Fruit fly (Drosophila melanogaster): ENCODE data around the gene CG45089.

Gene CG45089

DNA sequence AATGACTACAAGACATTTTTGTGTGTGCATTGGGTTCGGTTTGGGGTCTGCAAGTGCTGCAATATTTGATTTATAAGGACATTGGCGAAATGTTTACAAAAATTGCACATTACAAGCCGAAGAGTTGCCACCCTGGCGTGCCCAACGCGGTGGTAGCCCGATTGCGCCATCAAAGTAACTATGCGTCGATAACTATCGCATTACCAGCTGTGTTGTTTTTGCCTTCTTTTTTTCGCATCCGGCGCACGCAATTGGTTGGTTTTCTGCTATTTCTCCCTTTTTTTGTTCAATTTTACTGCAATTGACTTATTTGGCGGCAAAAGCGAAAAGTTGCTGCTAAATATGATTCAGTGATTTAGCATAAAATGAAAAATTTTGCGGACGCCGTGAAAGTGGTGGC lies 41.1 kb upstream of the CG45089 start, which contains the start of gene RpS14b (continued):
- TF ChIP-seq sd (tag; optimal IDR thresholded peaks at IDR 0.05) = peak; percentile 21
- peak; percentile 51 for TF ChIP-seq wdn (GFP tag; IDR thresholded peaks at IDR 0.05)
- TF ChIP-seq chm (GFP tag; IDR thresholded peaks at IDR 0.05) = peak; percentile 82
- peak; percentile 52; the same call in 2 of the 3 replicates for TF ChIP-seq mld (GFP tag; IDR thresholded peaks at IDR 0.05; ENCODE audit: partially characterized antibody)
- TF ChIP-seq Vsx1 (GFP tag; optimal IDR thresholded peaks at IDR 0.05) = peak; percentile 54
- TF ChIP-seq CG10366 (GFP tag; IDR thresholded peaks at IDR 0.05) = peak; percentile 58
- TF ChIP-seq CG2678 (tag; optimal IDR thresholded peaks at IDR 0.05) = peak; percentile 31
- no peak for TF ChIP-seq hth (optimal IDR thresholded peaks at IDR 0.05)
- TF ChIP-seq lmd (GFP tag; IDR thresholded peaks at IDR 0.05) = no peak; the same call in 1 of the 2 replicates
- TF ChIP-seq CG16815 (GFP tag; optimal IDR thresholded peaks at IDR 0.05) = no peak
- TF ChIP-seq caup (GFP tag; optimal IDR thresholded peaks at IDR 0.05; ENCODE audit: severe bottlenecking) = peak; percentile 88
- TF ChIP-seq CG9932 (GFP tag; IDR thresholded peaks at IDR 0.05) = peak; percentile 69
- TF ChIP-seq CG11696 (GFP tag; IDR thresholded peaks at IDR 0.05) = peak; percentile 35; the same call in 1 of the 2 replicates
- no peak for TF ChIP-seq CG1832 (GFP tag; optimal IDR thresholded peaks at IDR 0.05)
- TF ChIP-seq nerfin-2 (GFP tag; IDR thresholded peaks at IDR 0.05; ENCODE audit: partially characterized antibody) = 0 out of 2 replicates have a peak, but pooled peaks have one; percentile 38
- peak; percentile 37 for TF ChIP-seq Camta (GFP tag; optimal IDR thresholded peaks at IDR 0.05)
- TF ChIP-seq CG6791 (GFP tag; IDR thresholded peaks at IDR 0.05; ENCODE audit: partially characterized antibody) = peak; percentile 68
- peak; percentile 58 for TF ChIP-seq Nf-YB (GFP tag; optimal IDR thresholded peaks at IDR 0.05)
- TF ChIP-seq pan (optimal IDR thresholded peaks at IDR 0.05) = no peak
- TF ChIP-seq pan (GFP tag; optimal IDR thresholded peaks at IDR 0.05 in 1 of 2, IDR thresholded peaks at IDR 0.05 in 1 of 2) = peak in 1 of 2 experiments; percentile 74
- peak; percentile 86 for TF ChIP-seq Ets65A (GFP tag)
- no peak for TF ChIP-seq Dip2 (GFP tag; IDR thresholded peaks at IDR 0.05)
- peak; percentile 44 for TF ChIP-seq CG12942 (GFP tag; optimal IDR thresholded peaks at IDR 0.05)
- peak; percentile 32 for TF ChIP-seq CG2129 (GFP tag; IDR thresholded peaks at IDR 0.05; ENCODE audit: partially characterized antibody)
- peak; percentile 31 for TF ChIP-seq CG15011 (GFP tag; optimal IDR thresholded peaks at IDR 0.05)
- TF ChIP-seq dan (GFP tag; IDR thresholded peaks at IDR 0.05) = no peak
- TF ChIP-seq ham (GFP tag; IDR thresholded peaks at IDR 0.05) = no peak; the same call in 1 of the 2 replicates
- peak; percentile 62; the same call in 1 of the 3 replicates for TF ChIP-seq zen2 (GFP tag; IDR thresholded peaks at IDR 0.05; ENCODE audit: partially characterized antibody)
- TF ChIP-seq zfh2 (GFP tag; optimal IDR thresholded peaks at IDR 0.05) = peak; percentile 60
- TF ChIP-seq zf30C (GFP tag; optimal IDR thresholded peaks at IDR 0.05) = peak; percentile 50
- TF ChIP-seq cg (GFP tag; optimal IDR thresholded peaks at IDR 0.05) = peak; percentile 10
- peak; percentile 74 for TF ChIP-seq CG18599 (GFP tag; optimal IDR thresholded peaks at IDR 0.05)
- no peak for TF ChIP-seq CG15073 (GFP tag; optimal IDR thresholded peaks at IDR 0.05)
- TF ChIP-seq CG5245 (GFP tag; optimal IDR thresholded peaks at IDR 0.05) = peak; percentile 20
- TF ChIP-seq gce (GFP tag; IDR thresholded peaks at IDR 0.05) = peak; percentile 72; the same call in 2 of the 3 replicates
- peak; percentile 56 for TF ChIP-seq HLH3B (GFP tag; IDR thresholded peaks at IDR 0.05)
- no peak for TF ChIP-seq aop (GFP tag; IDR thresholded peaks at IDR 0.05)
- TF ChIP-seq Deaf1 (tag; optimal IDR thresholded peaks at IDR 0.05) = peak; percentile 7
- no peak for TF ChIP-seq CG10565 (GFP tag; optimal IDR thresholded peaks at IDR 0.05)
- TF ChIP-seq Doc2 (GFP tag; IDR thresholded peaks at IDR 0.05) = no peak
- no peak for TF ChIP-seq fru (optimal IDR thresholded peaks at IDR 0.05)
- 0 out of 2 replicates have a peak, but pooled peaks have one; percentile 5 for TF ChIP-seq esg (GFP tag; conservative IDR thresholded peaks at IDR 0.05)
- no peak for TF ChIP-seq CG1647 (GFP tag; optimal IDR thresholded peaks at IDR 0.05)
- no peak for TF ChIP-seq jumu (GFP tag; optimal IDR thresholded peaks at IDR 0.05)
- TF ChIP-seq CG32772 (GFP tag; IDR thresholded peaks at IDR 0.05) = peak; percentile 60
- no peak for TF ChIP-seq cato (GFP tag; optimal IDR thresholded peaks at IDR 0.05; ENCODE audit: borderline replicate concordance)
- peak; percentile 68 for TF ChIP-seq Dbx (GFP tag; IDR thresholded peaks at IDR 0.05)
- TF ChIP-seq CkIIα-i1 (GFP tag; IDR thresholded peaks at IDR 0.05) = 0 out of 2 replicates have a peak, but pooled peaks have one; percentile 26
- TF ChIP-seq schlank (tag; optimal IDR thresholded peaks at IDR 0.05) = peak; percentile 77
- peak; percentile 46 for TF ChIP-seq Sin3A (optimal IDR thresholded peaks at IDR 0.05)
- peak; percentile 8 for TF ChIP-seq CG17568 (GFP tag; optimal IDR thresholded peaks at IDR 0.05)
- TF ChIP-seq bab2 (GFP tag; optimal IDR thresholded peaks at IDR 0.05) = peak; percentile 48

All from whole organism, embryonic.